Fruit fly (Drosophila melanogaster): ENCODE results near the gene CG5274.

The CG5274 gene

DNA sequence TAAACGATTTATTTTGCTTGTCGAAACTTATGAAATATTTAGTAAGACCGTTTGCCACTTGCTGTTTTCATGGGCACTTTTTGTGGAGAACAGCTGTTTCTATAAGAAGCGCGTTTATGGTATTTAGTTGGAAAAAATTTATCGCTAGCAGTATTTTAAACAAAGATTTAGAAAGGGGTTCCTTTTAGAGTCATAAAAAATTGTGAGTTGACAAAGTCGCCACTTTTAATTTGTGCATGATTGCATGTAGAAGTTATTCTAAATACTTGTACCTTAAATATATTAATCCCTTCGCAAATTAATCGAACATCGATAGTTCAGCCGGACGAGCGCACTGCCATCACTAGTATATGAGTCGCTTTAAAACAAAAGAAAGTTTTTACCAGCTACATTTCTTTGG, 4.8 kb upstream of the CG5274 start, which contains the start of the genes Las and Psn (continued):
- TF ChIP-seq HLH4C (GFP tag; IDR thresholded peaks at IDR 0.05; ENCODE audit: partially characterized antibody) (peak; percentile 66), CG31365 (tag; optimal IDR thresholded peaks at IDR 0.05) (no peak), CG1233 (GFP tag; optimal IDR thresholded peaks at IDR 0.05) (no peak), CG11696 (GFP tag; IDR thresholded peaks at IDR 0.05) (no peak), CG2712 (tag; optimal IDR thresholded peaks at IDR 0.05) (peak; percentile 49), pum (GFP tag; optimal IDR thresholded peaks at IDR 0.05) (no peak), cwo (GFP tag; optimal IDR thresholded peaks at IDR 0.05) (no peak), CG17328 (GFP tag; IDR thresholded peaks at IDR 0.05) (no peak), CG5953 (GFP tag; IDR thresholded peaks at IDR 0.05) (no peak), zen2 (GFP tag; IDR thresholded peaks at IDR 0.05; ENCODE audit: partially characterized antibody) (no peak; the same call in 2 of the 3 replicates), exex (tag; optimal IDR thresholded peaks at IDR 0.05) (no peak), Abd-B (GFP tag; optimal IDR thresholded peaks at IDR 0.05) (no peak), CG12299 (tag; optimal IDR thresholded peaks at IDR 0.05) (no peak), Six4 (GFP tag; optimal IDR thresholded peaks at IDR 0.05) (no peak), CG1792 (GFP tag; optimal IDR thresholded peaks at IDR 0.05) (no peak), CG12219 (GFP tag; optimal IDR thresholded peaks at IDR 0.05) (no peak), pb (GFP tag; optimal IDR thresholded peaks at IDR 0.05) (no peak), Xrp1 (GFP tag; IDR thresholded peaks at IDR 0.05) (no peak), ttk (GFP tag; IDR thresholded peaks at IDR 0.05) (no peak), CG7928 (GFP tag; optimal IDR thresholded peaks at IDR 0.05) (no peak), Rfx (GFP tag; IDR thresholded peaks at IDR 0.05) (no peak), CG15514 (GFP tag; optimal IDR thresholded peaks at IDR 0.05) (peak; percentile 20), corto (GFP tag; optimal IDR thresholded peaks at IDR 0.05) (no peak), Atf-2 (GFP tag; optimal IDR thresholded peaks at IDR 0.05) (no peak), Trl (optimal IDR thresholded peaks at IDR 0.05) (no peak), Trl (GFP tag; optimal IDR thresholded peaks at IDR 0.05) (no peak), NK7.1 (GFP tag; optimal IDR thresholded peaks at IDR 0.05) (no peak), esg (GFP tag; conservative IDR thresholded peaks at IDR 0.05) (no peak), eve (GFP tag; optimal IDR thresholded peaks at IDR 0.05) (no peak), CG12769 (tag; optimal IDR thresholded peaks at IDR 0.05) (no peak), Poxn (GFP tag; IDR thresholded peaks at IDR 0.05) (no peak), vfl (GFP tag; optimal IDR thresholded peaks at IDR 0.05) (no peak), CG6654 (GFP tag; optimal IDR thresholded peaks at IDR 0.05) (no peak), Meics (GFP tag; optimal IDR thresholded peaks at IDR 0.05) (no peak), CG6254 (GFP tag; optimal IDR thresholded peaks at IDR 0.05) (no peak), Eip74EF (GFP tag; optimal IDR thresholded peaks at IDR 0.05) (no peak), CG17612 (GFP tag; IDR thresholded peaks at IDR 0.05) (no peak), repo (GFP tag; optimal IDR thresholded peaks at IDR 0.05) (no peak), HLH3B (GFP tag; IDR thresholded peaks at IDR 0.05) (no peak), CG9932 (GFP tag; IDR thresholded peaks at IDR 0.05) (no peak), CG14710 (tag; optimal IDR thresholded peaks at IDR 0.05) (peak; percentile 70), Hmr (GFP tag; optimal IDR thresholded peaks at IDR 0.05) (no peak), fd96Cb (tag; optimal IDR thresholded peaks at IDR 0.05) (no peak), tna (GFP tag; IDR thresholded peaks at IDR 0.05; ENCODE audit: partially characterized antibody) (no peak; the same call in 1 of the 2 replicates), Adf1 (GFP tag; IDR thresholded peaks at IDR 0.05) (no peak), Gug (GFP tag; IDR thresholded peaks at IDR 0.05) (no peak), gem (tag; optimal IDR thresholded peaks at IDR 0.05) (no peak), CG10209 (GFP tag; optimal IDR thresholded peaks at IDR 0.05) (no peak), Fer3 (tag; optimal IDR thresholded peaks at IDR 0.05) (no peak), onecut (GFP tag; IDR thresholded peaks at IDR 0.05) (no peak), caup (GFP tag; optimal IDR thresholded peaks at IDR 0.05; ENCODE audit: severe bottlenecking) (no peak), E2f1 (GFP tag; IDR thresholded peaks at IDR 0.05) (no peak)

All from whole organism, embryonic.